Worm (Caenorhabditis elegans) whole organism, L4 larva: Measurements from ENCODE around the gene Y77E11A.7.

Source experiments
- F26F4.8 ChIP-seq: fragments of 200-800 bp; sonication (Bioruptor generic); conservative IDR thresholded peaks from 2 replicates; pipeline ENCODE4 v1.3.6; 2022; ENCODE audit warnings: missing genetic modification characterization, missing compliant biosample characterization
- F37D6.2 ChIP-seq: sonication (generic microtip); optimal IDR thresholded peaks from 2 replicates; lab custom pipeline; 2016; ENCODE audit warnings: mild to moderate bottlenecking, missing genetic modification characterization, missing compliant biosample characterization
- Y105C5A.15 ChIP-seq: fragments of 200-800 bp; sonication (Bioruptor generic); IDR thresholded peaks from 2 replicates; pipeline ENCODE4 v1.3.6; 2022; ENCODE audit warnings: missing genetic modification characterization, missing compliant biosample characterization
- Y5F2A.4 ChIP-seq: fragments of 200-800 bp; sonication (Bioruptor generic); optimal IDR thresholded peaks from 2 replicates; lab custom pipeline; 2018; ENCODE audit warnings: mild to moderate bottlenecking, missing genetic modification characterization, missing compliant biosample characterization
- aha-1 ChIP-seq: fragments of 150-350 bp; peaks from one replicate; lab custom pipeline; 2014; ENCODE audit warnings: missing biosample characterization, missing genetic modification characterization
- ama-1 ChIP-seq: fragments of 150-350 bp; optimal IDR thresholded peaks from 2 replicates; lab custom pipeline; 2014; ENCODE audit warnings: inconsistent platforms, mixed read lengths
- ceh-20 ChIP-seq: fragments of 200-800 bp; sonication (Bioruptor generic); IDR thresholded peaks from 2 replicates; pipeline ENCODE4 v1.3.6; 2022; ENCODE audit warnings: missing genetic modification reagents, missing genetic modification characterization, missing compliant biosample characterization
- ceh-28 ChIP-seq: fragments of 150-350 bp; optimal IDR thresholded peaks from 2 replicates; lab custom pipeline; 2014; ENCODE audit warnings: missing biosample characterization, missing genetic modification reagents, missing genetic modification characterization
- ces-1 ChIP-seq: fragments of 150-350 bp; sonication (generic microtip); optimal IDR thresholded peaks from 4 replicates; lab custom pipeline; 2014; ENCODE audit warnings: missing biosample characterization, missing genetic modification reagents, missing genetic modification characterization
- daf-16 ChIP-seq, 3 experiments: sonication (generic microtip); optimal IDR thresholded peaks; 2 replicates each; lab custom pipeline; 2016 to 2017; ENCODE audit warnings: missing genetic modification characterization in 3 of 3, missing genetic modification reagents in 3 of 3, mild to moderate bottlenecking in 2 of 3, missing compliant biosample characterization in 2 of 3, missing biosample characterization in 1 of 3, moderate library complexity in 1 of 3
- dmd-6 ChIP-seq: fragments of 200-800 bp; sonication (Bioruptor generic); IDR thresholded peaks from 2 replicates; pipeline ENCODE4 v1.3.6; 2022; ENCODE audit warnings: missing genetic modification reagents, missing genetic modification characterization, missing compliant biosample characterization
- dmd-9 ChIP-seq: fragments of 200-800 bp; sonication (Bioruptor generic); IDR thresholded peaks from 2 replicates; pipeline ENCODE4 v1.3.6; 2022; ENCODE audit warnings: missing genetic modification reagents, missing genetic modification characterization, missing compliant biosample characterization
- dve-1 ChIP-seq: sonication (generic microtip); optimal IDR thresholded peaks from 2 replicates; lab custom pipeline; 2017; ENCODE audit warnings: antibody characterized with exemption, mild to moderate bottlenecking, missing genetic modification characterization, missing compliant biosample characterization; ENCODE audit not compliant: insufficient read depth
- egl-43 ChIP-seq: fragments of 200-800 bp; sonication (Bioruptor generic); IDR thresholded peaks from 2 replicates; pipeline ENCODE4 v1.3.6; 2022; ENCODE audit warnings: missing genetic modification reagents, missing genetic modification characterization, missing compliant biosample characterization
- gei-8 ChIP-seq: fragments of 200-800 bp; sonication (Bioruptor generic); optimal IDR thresholded peaks from 2 replicates; lab custom pipeline; 2018; ENCODE audit warnings: mild to moderate bottlenecking, missing genetic modification characterization, missing compliant biosample characterization
- hmg-1.1 ChIP-seq: fragments of 200-800 bp; sonication (Bioruptor generic); IDR thresholded peaks from 2 replicates; pipeline ENCODE4 v1.3.6; 2022; ENCODE audit warnings: missing genetic modification reagents, missing genetic modification characterization, missing compliant biosample characterization
- lsy-2 ChIP-seq, 2 experiments: fragments of 150-350 bp in 1 of 2; sonication (generic microtip) in 1 of 2; optimal IDR thresholded peaks; 2 replicates each; lab custom pipeline; 2014 to 2017; ENCODE audit warnings: missing biosample characterization in 2 of 2, missing genetic modification characterization in 2 of 2
- madf-5 ChIP-seq, 2 experiments: fragments of 200-800 bp; sonication (Bioruptor generic); IDR thresholded peaks; 2 replicates each; pipeline ENCODE4 v1.3.6; 2022; ENCODE audit warnings: missing compliant biosample characterization in 2 of 2, missing genetic modification characterization in 2 of 2
- mdt-29 ChIP-seq: fragments of 200-800 bp; sonication (Bioruptor generic); IDR thresholded peaks from 2 replicates; pipeline ENCODE4 v1.3.6; 2022; ENCODE audit warnings: missing genetic modification reagents, missing genetic modification characterization, missing compliant biosample characterization
- mep-1 ChIP-seq: fragments of 150-350 bp; sonication (generic microtip); optimal IDR thresholded peaks from 3 replicates; lab custom pipeline; 2014; ENCODE audit warnings: missing biosample characterization, missing genetic modification characterization
- mxl-2 ChIP-seq: fragments of 200-800 bp; sonication (Bioruptor generic); conservative IDR thresholded peaks from 2 replicates; pipeline ENCODE4 v1.3.6; 2022; ENCODE audit warnings: missing genetic modification reagents, missing genetic modification characterization, missing compliant biosample characterization
- nhr-10 ChIP-seq: fragments of 150-350 bp; optimal IDR thresholded peaks from 2 replicates; lab custom pipeline; 2014; ENCODE audit warnings: missing biosample characterization, missing genetic modification characterization
- nhr-25 ChIP-seq: sonication (generic microtip); optimal IDR thresholded peaks from 2 replicates; lab custom pipeline; 2017; ENCODE audit warnings: missing genetic modification characterization, mild to moderate bottlenecking, missing compliant biosample characterization, antibody characterized with exemption, moderate library complexity, borderline replicate concordance; ENCODE audit not compliant: insufficient read depth
- nhr-41 ChIP-seq: fragments of 200-800 bp; sonication (Bioruptor generic); IDR thresholded peaks from 2 replicates; pipeline ENCODE4 v1.3.6; 2022; ENCODE audit warnings: missing genetic modification reagents, missing genetic modification characterization, missing compliant biosample characterization
- nhr-48 ChIP-seq: sonication (generic microtip); optimal IDR thresholded peaks from 2 replicates; lab custom pipeline; 2016; ENCODE audit warnings: mild to moderate bottlenecking, missing genetic modification characterization, missing compliant biosample characterization
- nhr-76 ChIP-seq: fragments of 150-350 bp; optimal IDR thresholded peaks from 2 replicates; lab custom pipeline; 2014; ENCODE audit warnings: missing biosample characterization, missing genetic modification characterization
- pha-4 ChIP-seq, 2 experiments: fragments of 150-350 bp in 1 of 2; fragments of 200-800 bp in 1 of 2; sonication (Bioruptor generic) in 1 of 2; IDR thresholded peaks in 1 of 2; optimal IDR thresholded peaks in 1 of 2; 2 replicates each; pipeline versions ENCODE4 v1.3.6 to Lab custom; 2014 to 2022; ENCODE audit warnings: missing genetic modification characterization in 2 of 2, missing genetic modification reagents in 2 of 2, missing biosample characterization in 1 of 2, missing compliant biosample characterization in 1 of 2
- rbr-2 ChIP-seq: sonication (generic microtip); optimal IDR thresholded peaks from 2 replicates; lab custom pipeline; 2016; ENCODE audit warnings: missing genotype, missing genetic modification characterization, missing compliant biosample characterization
- saeg-2 ChIP-seq: fragments of 200-800 bp; sonication (Bioruptor generic); IDR thresholded peaks from 2 replicates; pipeline ENCODE4 v1.3.6; 2022; ENCODE audit warnings: missing genetic modification reagents, missing genetic modification characterization, missing compliant biosample characterization
- sdz-12 ChIP-seq: fragments of 200-800 bp; sonication (Bioruptor generic); optimal IDR thresholded peaks from 2 replicates; lab custom pipeline; 2018; ENCODE audit warnings: mild to moderate bottlenecking, missing genetic modification characterization, missing compliant biosample characterization
- set-16 ChIP-seq: fragments of 200-800 bp; sonication (Bioruptor generic); IDR thresholded peaks from 2 replicates; pipeline ENCODE4 v1.3.6; 2022; ENCODE audit warnings: missing genetic modification reagents, missing genetic modification characterization, missing compliant biosample characterization
- spr-1 ChIP-seq: sonication (generic microtip); optimal IDR thresholded peaks from 2 replicates; lab custom pipeline; 2016; ENCODE audit warnings: mild to moderate bottlenecking, missing genetic modification characterization, missing compliant biosample characterization
- tra-1 ChIP-seq: fragments of 200-800 bp; sonication (Bioruptor generic); IDR thresholded peaks from 2 replicates; pipeline ENCODE4 v1.3.6; 2022; ENCODE audit warnings: missing genetic modification reagents, missing genetic modification characterization, missing compliant biosample characterization
- unc-39 ChIP-seq: sonication (generic microtip); optimal IDR thresholded peaks from 2 replicates; lab custom pipeline; 2017; ENCODE audit warnings: missing biosample characterization, missing genetic modification characterization
- unc-62 ChIP-seq, 3 experiments: fragments of 150-350 bp in 1 of 3; sonication (generic microtip); optimal IDR thresholded peaks in 2 of 3; peaks in 1 of 3; 1 replicate in 1 of 3; 2 replicates in 2 of 3; lab custom pipeline; 2014 to 2017; ENCODE audit warnings: missing biosample characterization in 3 of 3, missing genetic modification characterization in 3 of 3, missing genetic modification reagents in 3 of 3, missing genotype in 1 of 3
- zfp-3 ChIP-seq: fragments of 200-800 bp; sonication (Bioruptor generic); conservative IDR thresholded peaks from 2 replicates; pipeline ENCODE4 v1.3.6; 2022; ENCODE audit warnings: missing genetic modification reagents, missing genetic modification characterization, missing compliant biosample characterization
- zip-11 ChIP-seq: fragments of 200-800 bp; sonication (Bioruptor generic); IDR thresholded peaks from 2 replicates; pipeline ENCODE4 v1.3.6; 2022; ENCODE audit warnings: missing genetic modification characterization, missing compliant biosample characterization
- zip-2 ChIP-seq: fragments of 150-350 bp; optimal IDR thresholded peaks from 2 replicates; lab custom pipeline; 2014; ENCODE audit warnings: missing biosample characterization, missing genetic modification characterization

Y77E11A.7 gene

ce11 chrIV:1459419-1459818, 39.8 kb upstream of the Y77E11A.7 start (continued):
- TF ChIP-seq dve-1: peak; percentile 16
- TF ChIP-seq mep-1 (tag; lab: Kevin White, UChicago): peak; percentile 18
- no peak for TF ChIP-seq pha-4 (GFP tag; IDR thresholded peaks at IDR 0.05; lab: Robert Waterston, UW)
- TF ChIP-seq pha-4 (tag; optimal IDR thresholded peaks at IDR 0.05; lab: Kevin White, UChicago): no peak
- no peak for TF ChIP-seq spr-1 (tag; lab: Kevin White, UChicago)
- TF ChIP-seq daf-16 (GFP tag; optimal IDR thresholded peaks at IDR 0.05; lab: Kevin White, UChicago): no peak
- no peak for TF ChIP-seq daf-16 (tag; optimal IDR thresholded peaks at IDR 0.05; lab: Kevin White, UChicago)
- TF ChIP-seq gei-8 (GFP tag; lab: Kevin White, UChicago): no peak
- TF ChIP-seq ama-1: peak; percentile 10
- no peak for TF ChIP-seq ces-1 (GFP tag; lab: Kevin White, UChicago)
- no peak for TF ChIP-seq saeg-2 (GFP tag; lab: Robert Waterston, UW)
- TF ChIP-seq hmg-1.1 (GFP tag; lab: Robert Waterston, UW): no peak
- no peak for TF ChIP-seq Y5F2A.4
- peak; percentile 75 for TF ChIP-seq zfp-3 (GFP tag; lab: Robert Waterston, UW)
- no peak for TF ChIP-seq unc-39 (tag; lab: Kevin White, UChicago)
- 0 out of 2 replicates have a peak, but pooled peaks have one; percentile 35 for TF ChIP-seq Y105C5A.15
- no peak for TF ChIP-seq tra-1
- TF ChIP-seq ceh-28 (tag; lab: Kevin White, UChicago): no peak
- TF ChIP-seq nhr-10 (tag; lab: Kevin White, UChicago): no peak
- no peak for TF ChIP-seq zip-11
- TF ChIP-seq mdt-29 (GFP tag; lab: Robert Waterston, UW): 0 out of 2 replicates have a peak, but pooled peaks have one; percentile 36
- no peak for TF ChIP-seq dmd-9
- no peak for TF ChIP-seq F37D6.2 (tag; lab: Kevin White, UChicago)
- TF ChIP-seq nhr-25: no peak
- 0 out of 2 replicates have a peak, but pooled peaks have one; percentile 8 for TF ChIP-seq mxl-2 (GFP tag; lab: Robert Waterston, UW)
- TF ChIP-seq dmd-6: 0 out of 2 replicates have a peak, but pooled peaks have one; percentile 14
- TF ChIP-seq rbr-2: no peak
- TF ChIP-seq nhr-41 (GFP tag; lab: Robert Waterston, UW): no peak
- no peak for TF ChIP-seq nhr-48 (tag; lab: Kevin White, UChicago)
- TF ChIP-seq ceh-20 (GFP tag; lab: Robert Waterston, UW): 0 out of 2 replicates have a peak, but pooled peaks have one; percentile 12

- TF ChIP-seq zip-2 (no peak), sdz-12 (GFP tag; lab: Kevin White, UChicago) (no peak), lsy-2 (tag; optimal IDR thresholded peaks at IDR 0.05; lab: Kevin White, UChicago) (no peak), mep-1 (tag; lab: Kevin White, UChicago) (no peak), zip-11 (no peak), unc-62 (GFP tag; optimal IDR thresholded peaks at IDR 0.05 in 1 of 2; lab: Kevin White, UChicago) (peak in 1 of 2 experiments; percentile 86), unc-62 (tag; optimal IDR thresholded peaks at IDR 0.05; lab: Kevin White, UChicago) (no peak), aha-1 (peak; percentile 83), egl-43 (GFP tag; lab: Robert Waterston, UW) (0 out of 2 replicates have a peak, but pooled peaks have one; percentile 18), F26F4.8 (GFP tag; lab: Robert Waterston, UW) (no peak), nhr-76 (no peak), madf-5 (GFP tag; IDR thresholded peaks at IDR 0.05; lab: Robert Waterston, UW) (no peak), set-16 (GFP tag; lab: Robert Waterston, UW) (peak; percentile 56), pha-4 (GFP tag; IDR thresholded peaks at IDR 0.05; lab: Robert Waterston, UW) (no peak), pha-4 (tag; optimal IDR thresholded peaks at IDR 0.05; lab: Kevin White, UChicago) (no peak)
Observed at ce11 chrIV:1458192-1458591, 38.5 kb upstream of the Y77E11A.7 start.
